Worm (Caenorhabditis elegans) whole organism, mixed stage, embryonic: ENCODE measurements around the gene srd-18.

ENCODE experiments used
- blmp-1 ChIP-seq: fragments of 150-350 bp; optimal IDR thresholded peaks from 2 replicates; lab custom pipeline; 2014; ENCODE audit warnings: missing biosample characterization, missing genetic modification characterization
- elt-3 ChIP-seq: fragments of 150-350 bp; optimal IDR thresholded peaks from 2 replicates; lab custom pipeline; 2014; ENCODE audit warnings: missing biosample characterization, missing genetic modification characterization
- lin-13 ChIP-seq: fragments of 150-350 bp; optimal IDR thresholded peaks from 2 replicates; lab custom pipeline; 2014; ENCODE audit warnings: missing biosample characterization, missing genetic modification characterization
- lsy-2 ChIP-seq: fragments of 150-350 bp; optimal IDR thresholded peaks from 2 replicates; lab custom pipeline; 2014; ENCODE audit warnings: missing biosample characterization, missing genetic modification characterization
- nhr-2 ChIP-seq: fragments of 150-350 bp; optimal IDR thresholded peaks from 2 replicates; lab custom pipeline; 2014; ENCODE audit warnings: missing biosample characterization, missing genetic modification characterization
- sptf-1 ChIP-seq: sonication (generic microtip); optimal IDR thresholded peaks from 2 replicates; lab custom pipeline; 2017; ENCODE audit warnings: mild to moderate bottlenecking, missing genetic modification characterization, moderate library complexity, missing compliant biosample characterization
- unc-39 ChIP-seq: fragments of 150-350 bp; optimal IDR thresholded peaks from 2 replicates; lab custom pipeline; 2014; ENCODE audit warnings: missing biosample characterization, missing genetic modification characterization
- ztf-11 ChIP-seq: fragments of 150-350 bp; optimal IDR thresholded peaks from 2 replicates; lab custom pipeline; 2014; ENCODE audit warnings: missing biosample characterization, missing genetic modification characterization

DNA sequence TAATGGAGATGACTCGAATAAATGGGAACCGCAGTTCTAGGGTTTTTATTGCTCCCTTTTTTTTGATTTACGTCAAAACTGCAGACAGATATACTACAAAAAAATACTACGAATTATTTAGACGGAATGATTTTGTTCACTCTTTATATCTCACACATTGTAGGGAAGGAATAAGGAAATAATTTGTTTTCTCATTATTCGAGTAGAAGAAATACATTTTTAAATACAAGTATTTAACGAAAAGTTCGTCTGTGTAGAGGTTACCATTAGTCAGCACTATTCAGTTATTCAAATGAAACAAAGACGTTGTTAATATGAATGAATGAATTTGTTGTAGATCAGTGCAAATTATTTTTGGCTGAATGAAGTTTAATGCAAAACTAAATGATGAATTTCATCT is at the start of gene srd-18:
- no peak for TF ChIP-seq lsy-2 (tag; lab: Kevin White, UChicago)
- no peak for TF ChIP-seq blmp-1
- no peak for TF ChIP-seq unc-39 (tag; lab: Kevin White, UChicago)
- no peak for TF ChIP-seq nhr-2 (tag; lab: Kevin White, UChicago)
- TF ChIP-seq elt-3 (tag; lab: Kevin White, UChicago): no peak
- TF ChIP-seq ztf-11: no peak
- no peak for TF ChIP-seq lin-13 (tag; lab: Kevin White, UChicago)
- no peak for TF ChIP-seq sptf-1
